Worm (Caenorhabditis elegans) whole organism, L1 larva: ENCODE results near the gene nspc-19.

Source experiments
- ama-1 ChIP-seq: fragments of 150-350 bp; optimal IDR thresholded peaks from 2 replicates; lab custom pipeline; 2014
- ces-1 ChIP-seq: fragments of 150-350 bp; optimal IDR thresholded peaks from 2 replicates; lab custom pipeline; 2014; ENCODE audit warnings: missing biosample characterization, missing genetic modification reagents, missing genetic modification characterization
- nhr-12 ChIP-seq: sonication (generic microtip); optimal IDR thresholded peaks from 2 replicates; lab custom pipeline; 2017; ENCODE audit warnings: missing biosample characterization, missing genetic modification characterization
- nhr-76 ChIP-seq: sonication (generic microtip); optimal IDR thresholded peaks from 2 replicates; lab custom pipeline; 2017; ENCODE audit warnings: missing biosample characterization, missing genetic modification characterization
- sptf-1 ChIP-seq: fragments of 150-350 bp; optimal IDR thresholded peaks from 2 replicates; lab custom pipeline; 2014; ENCODE audit warnings: missing biosample characterization, missing genetic modification characterization
- sup-37 ChIP-seq: fragments of 200-800 bp; sonication (Bioruptor generic); optimal IDR thresholded peaks from 2 replicates; lab custom pipeline; 2018; ENCODE audit warnings: mild to moderate bottlenecking, missing genetic modification characterization, missing compliant biosample characterization
- unc-86 ChIP-seq: sonication (generic microtip); optimal IDR thresholded peaks from 2 replicates; lab custom pipeline; 2016; ENCODE audit warnings: missing genetic modification characterization, missing compliant biosample characterization
- ztf-11 ChIP-seq, 2 experiments: sonication (generic microtip); optimal IDR thresholded peaks; 2 replicates each; lab custom pipeline; 2016 to 2017; ENCODE audit warnings: missing genetic modification characterization in 2 of 2, missing biosample characterization in 1 of 2, missing compliant biosample characterization in 1 of 2

- no peak for TF ChIP-seq ama-1 (lab: Kevin White, UChicago)
- TF ChIP-seq sptf-1 (tag; lab: Kevin White, UChicago) = no peak
- no peak for TF ChIP-seq sup-37 (GFP tag; lab: Kevin White, UChicago)
- TF ChIP-seq nhr-12 (tag; lab: Kevin White, UChicago) = no peak
- TF ChIP-seq unc-86 (tag; lab: Kevin White, UChicago) = peak; percentile 81
- no peak for TF ChIP-seq ztf-11 (tag; optimal IDR thresholded peaks at IDR 0.05; lab: Kevin White, UChicago)
- TF ChIP-seq ces-1 (GFP tag; lab: Kevin White, UChicago) = no peak
- no peak for TF ChIP-seq nhr-76
Observed at ce11 chrX:14562286-14563086, 34.0 kb downstream of the nspc-19 start.
